Fruit fly (Drosophila melanogaster) whole organism, embryonic: ENCODE results near the gene Tim17a2.

Experiments used
- CG3281 ChIP-seq: fragments of 200-800 bp; sonication (Bioruptor generic); optimal IDR thresholded peaks from 3 replicates; lab custom pipeline; 2017; ENCODE audit warnings: missing biosample characterization, mild to moderate bottlenecking, missing genetic modification characterization
- Chrac-16 ChIP-seq: fragments of 200-800 bp; sonication (Bioruptor generic); optimal IDR thresholded peaks from 3 replicates; lab custom pipeline; 2016; ENCODE audit warnings: missing biosample characterization, missing genetic modification characterization
- Hand ChIP-seq: fragments of 200-800 bp; sonication (Bioruptor generic); optimal IDR thresholded peaks from 2 replicates; lab custom pipeline; 2017; ENCODE audit warnings: mild to moderate bottlenecking, missing biosample characterization, missing genetic modification reagents, missing genetic modification characterization
- danr ChIP-seq: fragments of 200-800 bp; sonication (Bioruptor generic); IDR thresholded peaks from 2 replicates; pipeline ENCODE4 v1.3.6; 2022; ENCODE audit warnings: missing biosample characterization, missing genetic modification characterization
- fru ChIP-seq: fragments of >200 bp; optimal IDR thresholded peaks from 2 replicates; lab custom pipeline; 2017
- sc ChIP-seq, 3 experiments: fragments of >200 bp in 2 of 3; fragments of 200-800 bp in 1 of 3; sonication (Bioruptor generic) in 1 of 3; optimal IDR thresholded peaks; 2 replicates in 2 of 3; 3 replicates in 1 of 3; lab custom pipeline; 2017; ENCODE audit warnings: mild to moderate bottlenecking in 1 of 3, missing biosample characterization in 1 of 3, missing genetic modification characterization in 1 of 3, missing genetic modification reagents in 1 of 3

Tim17a2 gene

DNA sequence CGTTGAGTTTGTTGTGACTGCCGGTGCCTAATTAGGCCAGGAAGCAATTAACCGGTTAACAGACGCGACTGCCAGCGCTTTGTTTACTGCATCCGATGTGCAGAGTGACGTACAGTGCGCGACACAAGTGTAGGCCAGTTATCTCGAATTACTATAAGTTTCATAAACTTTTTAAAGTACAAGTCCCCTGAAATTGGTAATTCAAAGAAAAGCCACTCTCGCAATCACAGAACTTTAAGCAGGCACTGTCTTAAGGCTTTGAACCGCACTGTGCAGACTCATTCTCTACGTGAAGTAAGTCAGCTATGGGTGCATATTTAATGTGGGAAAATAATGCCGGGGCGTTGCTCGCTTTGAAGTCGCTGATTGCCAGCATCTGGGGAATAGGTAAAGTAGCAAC is 53.0 kb downstream of the Tim17a2 start (continued):
- no peak for TF ChIP-seq sc (optimal IDR thresholded peaks at IDR 0.05; lab: Kevin White, UChicago)
- TF ChIP-seq sc (GFP tag; optimal IDR thresholded peaks at IDR 0.05; lab: Kevin White, UChicago): peak; percentile 38
- TF ChIP-seq Chrac-16 (GFP tag; lab: Kevin White, UChicago): peak; percentile 25
- no peak for TF ChIP-seq fru
- TF ChIP-seq Hand (GFP tag; lab: Kevin White, UChicago): no peak
- TF ChIP-seq danr (GFP tag; lab: Robert Waterston, UW): 0 out of 2 replicates have a peak, but pooled peaks have one; percentile 34
- TF ChIP-seq CG3281: no peak
